Fruit fly (Drosophila melanogaster): ENCODE measurements around the gene hng2.

dm6 chr3R:8805388-8805852 is 702 bp upstream of the hng2 start, which contains the start of gene CG9839:
- peak in 1 of 2 experiments; percentile 26 for TF ChIP-seq CTCF (optimal IDR thresholded peaks at IDR 0.05)
- no peak for TF ChIP-seq CG8478 (optimal IDR thresholded peaks at IDR 0.05)
